Worm (Caenorhabditis elegans) whole organism, L4/young adult: ENCODE measurements around the gene dsh-2.

ENCODE experiments used
- W03F9.2 ChIP-seq: fragments of 150-350 bp; optimal IDR thresholded peaks from 2 replicates; lab custom pipeline; 2014; ENCODE audit warnings: missing biosample characterization, missing genetic modification characterization
- dao-5 ChIP-seq: sonication (generic microtip); optimal IDR thresholded peaks from 2 replicates; lab custom pipeline; 2016; ENCODE audit warnings: missing genotype, missing genetic modification characterization, moderate library complexity, missing compliant biosample characterization
- him-1 ChIP-seq: sonication (generic microtip); optimal IDR thresholded peaks from 2 replicates; lab custom pipeline; 2016; ENCODE audit warnings: missing genotype, missing genetic modification reagents, missing genetic modification characterization, missing compliant biosample characterization

- no peak for TF ChIP-seq W03F9.2 (tag; lab: Kevin White, UChicago)
- no peak for TF ChIP-seq dao-5 (tag; lab: Kevin White, UChicago)
- no peak for TF ChIP-seq him-1
These were observed 49.4 kb downstream of the dsh-2 start, which contains the start of gene wdr-83 for ce11 chrII:5031612-5032011.
